Fruit fly (Drosophila melanogaster) whole organism, embryonic: ENCODE results near the gene NdufA3.

Experiments used
- Adf1 ChIP-seq: fragments of 200-800 bp; sonication (Bioruptor generic); IDR thresholded peaks from 2 replicates; pipeline ENCODE4 v1.3.6; 2022; ENCODE audit warnings: missing biosample characterization, missing genetic modification characterization
- Antp ChIP-seq: fragments of 200-800 bp; sonication (Bioruptor generic); optimal IDR thresholded peaks from 3 replicates; lab custom pipeline; 2016; ENCODE audit warnings: missing biosample characterization, missing genetic modification characterization
- BEAF-32 ChIP-seq: fragments of 200-800 bp; sonication (Bioruptor generic); optimal IDR thresholded peaks from 3 replicates; lab custom pipeline; 2017; ENCODE audit warnings: missing biosample characterization, missing genetic modification characterization, mild to moderate bottlenecking, moderate library complexity, missing genetic modification reagents
- CG10267 ChIP-seq: fragments of 200-800 bp; sonication (Bioruptor generic); optimal IDR thresholded peaks from 2 replicates; lab custom pipeline; 2018; ENCODE audit warnings: missing biosample characterization, mild to moderate bottlenecking, missing genetic modification characterization, moderate library complexity
- CG10959 ChIP-seq: fragments of 200-800 bp; sonication (Bioruptor generic); IDR thresholded peaks from 2 replicates; pipeline ENCODE4 v1.3.6; 2022; ENCODE audit warnings: missing biosample characterization, missing genetic modification characterization
- CG14441 ChIP-seq: fragments of 200-800 bp; sonication (Bioruptor generic); IDR thresholded peaks from 2 replicates; pipeline ENCODE4 v1.3.6; 2022; ENCODE audit warnings: missing biosample characterization, missing genetic modification characterization
- CG14710 ChIP-seq: fragments of 200-800 bp; sonication (Bioruptor generic); optimal IDR thresholded peaks from 3 replicates; lab custom pipeline; 2019; ENCODE audit warnings: missing biosample characterization, mild to moderate bottlenecking, missing genetic modification characterization, moderate library complexity
- CG15514 ChIP-seq: fragments of 200-800 bp; sonication (Bioruptor generic); optimal IDR thresholded peaks from 3 replicates; lab custom pipeline; 2017; ENCODE audit warnings: missing biosample characterization, missing genetic modification characterization, mild to moderate bottlenecking, moderate library complexity, missing genetic modification reagents
- CG15601 ChIP-seq: fragments of 200-800 bp; sonication (Bioruptor generic); optimal IDR thresholded peaks from 3 replicates; lab custom pipeline; 2019; ENCODE audit warnings: missing biosample characterization, mild to moderate bottlenecking, missing genetic modification characterization, moderate library complexity
- CG17359 ChIP-seq: fragments of 200-800 bp; sonication (Bioruptor generic); optimal IDR thresholded peaks from 3 replicates; lab custom pipeline; 2018; ENCODE audit warnings: missing biosample characterization, mild to moderate bottlenecking, missing genetic modification characterization, moderate library complexity
- CG17385 ChIP-seq: fragments of 200-800 bp; sonication (Bioruptor generic); optimal IDR thresholded peaks from 3 replicates; lab custom pipeline; 2018; ENCODE audit warnings: missing biosample characterization, mild to moderate bottlenecking, missing genetic modification characterization
- CG17612 ChIP-seq: fragments of 200-800 bp; sonication (Bioruptor generic); IDR thresholded peaks from 2 replicates; pipeline ENCODE4 v1.3.6; 2022; ENCODE audit warnings: missing biosample characterization, missing genetic modification characterization
- CG17829 ChIP-seq: fragments of 200-800 bp; optimal IDR thresholded peaks from 2 replicates; lab custom pipeline; 2019; ENCODE audit warnings: missing biosample characterization, mild to moderate bottlenecking, missing genetic modification characterization, moderate library complexity
- CG2116 ChIP-seq: fragments of 200-800 bp; sonication (Bioruptor generic); optimal IDR thresholded peaks from 3 replicates; lab custom pipeline; 2018; ENCODE audit warnings: missing biosample characterization, mild to moderate bottlenecking, missing genetic modification characterization
- CG2120 ChIP-seq: fragments of 200-800 bp; sonication (Bioruptor generic); optimal IDR thresholded peaks from 3 replicates; lab custom pipeline; 2016; ENCODE audit warnings: missing biosample characterization, missing genetic modification characterization
- CG2712 ChIP-seq: fragments of 200-800 bp; optimal IDR thresholded peaks from 3 replicates; lab custom pipeline; 2019; ENCODE audit warnings: missing biosample characterization, mild to moderate bottlenecking, missing genetic modification characterization, moderate library complexity
- CG31365 ChIP-seq: fragments of 200-800 bp; sonication (Bioruptor generic); optimal IDR thresholded peaks from 2 replicates; lab custom pipeline; 2018; ENCODE audit warnings: missing biosample characterization, mild to moderate bottlenecking, missing genetic modification characterization
- CG3838 ChIP-seq: fragments of 200-800 bp; sonication (Bioruptor generic); optimal IDR thresholded peaks from 3 replicates; lab custom pipeline; 2016; ENCODE audit warnings: missing biosample characterization, missing genetic modification characterization
- CG4617 ChIP-seq: fragments of 200-800 bp; sonication (Bioruptor generic); optimal IDR thresholded peaks from 3 replicates; lab custom pipeline; 2016; ENCODE audit warnings: missing biosample characterization, missing genetic modification characterization, borderline replicate concordance
- CG6689 ChIP-seq: fragments of 200-800 bp; sonication (Bioruptor generic); IDR thresholded peaks from 2 replicates; pipeline ENCODE4 v1.3.6; 2022; ENCODE audit warnings: missing biosample characterization, missing genetic modification characterization
- CG7357 ChIP-seq: fragments of 200-800 bp; sonication (Bioruptor generic); IDR thresholded peaks from 3 replicates; pipeline ENCODE4 v1.3.6; 2022; ENCODE audit warnings: missing biosample characterization, missing genetic modification characterization
- CG8281 ChIP-seq: fragments of 200-800 bp; sonication (Bioruptor generic); optimal IDR thresholded peaks from 2 replicates; lab custom pipeline; 2018; ENCODE audit warnings: missing biosample characterization, mild to moderate bottlenecking, missing genetic modification characterization, moderate library complexity
- CG8924 ChIP-seq: fragments of 200-800 bp; optimal IDR thresholded peaks from 3 replicates; lab custom pipeline; 2019; ENCODE audit warnings: missing biosample characterization, mild to moderate bottlenecking, missing genetic modification characterization, moderate library complexity
- CG9797 ChIP-seq: fragments of 200-800 bp; sonication (Bioruptor generic); optimal IDR thresholded peaks from 3 replicates; lab custom pipeline; 2018; ENCODE audit warnings: missing biosample characterization, mild to moderate bottlenecking, missing genetic modification characterization
- CTCF ChIP-seq: fragments of 200-800 bp; sonication (Bioruptor generic); optimal IDR thresholded peaks from 2 replicates; lab custom pipeline; 2017; ENCODE audit warnings: missing biosample characterization, mild to moderate bottlenecking, missing genetic modification characterization, moderate library complexity
- Dek ChIP-seq: fragments of 200-800 bp; sonication (Bioruptor generic); optimal IDR thresholded peaks from 3 replicates; lab custom pipeline; 2019; ENCODE audit warnings: missing biosample characterization, mild to moderate bottlenecking, missing genetic modification characterization, moderate library complexity
- Dp ChIP-seq: fragments of 200-800 bp; sonication (Bioruptor generic); optimal IDR thresholded peaks from 2 replicates; lab custom pipeline; 2018; ENCODE audit warnings: missing biosample characterization, mild to moderate bottlenecking, missing genetic modification characterization, moderate library complexity
- Ets65A ChIP-seq: fragments of 200-800 bp; sonication (Bioruptor generic); peaks from one replicate; lab custom pipeline; 2016; ENCODE audit warnings: missing biosample characterization, missing genetic modification characterization
- HmgZ ChIP-seq: fragments of 200-800 bp; sonication (Bioruptor generic); optimal IDR thresholded peaks from 2 replicates; lab custom pipeline; 2018; ENCODE audit warnings: missing biosample characterization, mild to moderate bottlenecking, missing genetic modification characterization
- Hr39 ChIP-seq: fragments of >200 bp; optimal IDR thresholded peaks from 2 replicates; lab custom pipeline; 2017
- Lpt ChIP-seq: fragments of >200 bp; optimal IDR thresholded peaks from 2 replicates; lab custom pipeline; 2018; ENCODE audit warnings: missing biosample characterization, missing genetic modification characterization
- MESR4 ChIP-seq: fragments of 200-800 bp; sonication (Bioruptor generic); optimal IDR thresholded peaks from 2 replicates; lab custom pipeline; 2018; ENCODE audit warnings: missing biosample characterization, mild to moderate bottlenecking, missing genetic modification characterization, moderate library complexity
- Myb ChIP-seq: fragments of 200-800 bp; sonication (Bioruptor generic); optimal IDR thresholded peaks from 2 replicates; lab custom pipeline; 2016; ENCODE audit warnings: missing biosample characterization, missing genetic modification characterization
- Sin3A ChIP-seq: fragments of >200 bp; optimal IDR thresholded peaks from 2 replicates; lab custom pipeline; 2018
- Trl ChIP-seq, 3 experiments: fragments of >200 bp in 2 of 3; fragments of 200-800 bp in 1 of 3; sonication (Bioruptor generic) in 1 of 3; optimal IDR thresholded peaks; 2 replicates in 1 of 3; 3 replicates in 2 of 3; lab custom pipeline; 2016 to 2017; ENCODE audit warnings: missing biosample characterization in 1 of 3, missing genetic modification characterization in 1 of 3
- YL-1 ChIP-seq: fragments of 200-800 bp; sonication (Bioruptor generic); optimal IDR thresholded peaks from 3 replicates; lab custom pipeline; 2017; ENCODE audit warnings: missing biosample characterization, mild to moderate bottlenecking, missing genetic modification characterization
- ap ChIP-seq: fragments of 200-800 bp; sonication (Bioruptor generic); IDR thresholded peaks from 2 replicates; pipeline ENCODE4 v1.3.6; 2022; ENCODE audit warnings: missing biosample characterization, missing genetic modification characterization
- ara ChIP-seq: fragments of 200-800 bp; sonication (Bioruptor generic); IDR thresholded peaks from 2 replicates; pipeline ENCODE4 v1.3.6; 2022; ENCODE audit warnings: missing biosample characterization, missing genetic modification characterization
- croc ChIP-seq: fragments of 200-800 bp; sonication (Bioruptor generic); conservative IDR thresholded peaks from 3 replicates; pipeline ENCODE4 v1.3.6; 2022; ENCODE audit warnings: missing biosample characterization, missing genetic modification characterization
- grau ChIP-seq: fragments of 200-800 bp; optimal IDR thresholded peaks from 3 replicates; lab custom pipeline; 2019; ENCODE audit warnings: missing biosample characterization, mild to moderate bottlenecking, missing genetic modification characterization, moderate library complexity
- grn ChIP-seq: fragments of 200-800 bp; sonication (Bioruptor generic); optimal IDR thresholded peaks from 3 replicates; lab custom pipeline; 2017; ENCODE audit warnings: missing biosample characterization, missing genetic modification characterization
- hbn ChIP-seq: fragments of 200-800 bp; sonication (Bioruptor generic); IDR thresholded peaks from 2 replicates; pipeline ENCODE4 v1.3.6; 2022; ENCODE audit warnings: missing biosample characterization, missing genetic modification characterization; ENCODE audit not compliant: partially characterized antibody
- kay ChIP-seq: fragments of 200-800 bp; sonication (Bioruptor generic); optimal IDR thresholded peaks from 2 replicates; lab custom pipeline; 2016; ENCODE audit warnings: missing biosample characterization, missing genetic modification characterization
- nmo ChIP-seq: fragments of 200-800 bp; sonication (Bioruptor generic); optimal IDR thresholded peaks from 2 replicates; lab custom pipeline; 2018; ENCODE audit warnings: missing biosample characterization, mild to moderate bottlenecking, missing genetic modification characterization, moderate library complexity
- otp ChIP-seq: fragments of 200-800 bp; sonication (Bioruptor generic); IDR thresholded peaks from 3 replicates; pipeline ENCODE4, ENCODE4 v1.3.6; 2022; ENCODE audit warnings: missing biosample characterization, missing genetic modification characterization
- p53 ChIP-seq: fragments of 200-800 bp; sonication (Bioruptor generic); optimal IDR thresholded peaks from 2 replicates; lab custom pipeline; 2016; ENCODE audit warnings: missing biosample characterization, missing genetic modification characterization
- phol ChIP-seq: fragments of 200-800 bp; sonication (Bioruptor generic); optimal IDR thresholded peaks from 3 replicates; lab custom pipeline; 2018; ENCODE audit warnings: missing biosample characterization, mild to moderate bottlenecking, missing genetic modification characterization, moderate library complexity
- row ChIP-seq: fragments of 200-800 bp; sonication (Bioruptor generic); IDR thresholded peaks from 3 replicates; pipeline ENCODE4 v1.3.6; 2022; ENCODE audit warnings: missing biosample characterization, missing genetic modification characterization
- sens ChIP-seq: fragments of 200-800 bp; sonication (Bioruptor generic); peaks from one replicate; lab custom pipeline; 2016; ENCODE audit warnings: missing biosample characterization, missing genetic modification characterization
- sisA ChIP-seq: fragments of 200-800 bp; sonication (Bioruptor generic); IDR thresholded peaks from 2 replicates; pipeline ENCODE4 v1.3.6; 2022; ENCODE audit warnings: missing biosample characterization, missing genetic modification characterization
- stc ChIP-seq: fragments of 200-800 bp; sonication (Bioruptor generic); IDR thresholded peaks from 2 replicates; pipeline ENCODE4 v1.3.6; 2022; ENCODE audit warnings: missing biosample characterization, missing genetic modification characterization
- sug ChIP-seq: fragments of 200-800 bp; optimal IDR thresholded peaks from 2 replicates; lab custom pipeline; 2019; ENCODE audit warnings: missing biosample characterization, mild to moderate bottlenecking, missing genetic modification characterization, moderate library complexity

The NdufA3 gene

DNA sequence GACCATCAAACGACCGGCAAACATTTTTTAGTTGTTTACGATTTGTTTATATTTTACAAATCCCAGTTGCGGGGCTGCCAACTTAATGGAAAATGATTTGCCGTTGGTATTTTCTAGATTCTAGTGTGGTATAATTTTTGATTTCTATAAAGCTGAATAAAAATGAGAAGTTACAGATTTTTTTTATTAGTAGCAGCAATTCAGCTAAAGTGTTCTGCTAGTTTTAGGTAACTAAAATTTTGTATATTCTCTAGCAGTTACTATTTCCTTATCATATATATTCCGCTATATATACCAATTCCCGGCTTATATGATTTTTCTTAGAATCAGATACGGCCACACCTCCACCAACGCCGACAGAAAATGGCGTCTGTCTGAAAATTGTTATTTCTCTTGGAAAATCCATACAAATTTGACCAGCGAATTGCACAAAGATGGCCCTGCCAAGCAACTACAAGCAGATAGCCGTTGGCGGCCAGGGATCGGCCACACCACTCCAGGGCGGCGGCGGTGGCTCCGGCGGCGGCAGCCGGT lies 10.8 kb downstream of the NdufA3 start, which contains the start of the genes fh and Bap111 (continued):
- TF ChIP-seq CG15514 (GFP tag; lab: Kevin White, UChicago) (peak; percentile 12), p53 (no peak), CG4617 (peak; percentile 22), CG14441 (GFP tag; lab: Robert Waterston, UW) (no peak), stc (GFP tag; lab: Robert Waterston, UW) (no peak), hbn (GFP tag; lab: Robert Waterston, UW) (no peak), Ets65A (no peak), Myb (GFP tag; lab: Kevin White, UChicago) (peak; percentile 23), MESR4 (GFP tag; lab: Kevin White, UChicago) (peak; percentile 72), CG14710 (tag; lab: Kevin White, UChicago) (peak; percentile 59), croc (GFP tag; lab: Robert Waterston, UW) (no peak), CG31365 (tag; lab: Kevin White, UChicago) (no peak), CG17385 (no peak), CG17612 (no peak), phol (tag; lab: Kevin White, UChicago) (peak; percentile 96), CG15601 (tag; lab: Kevin White, UChicago) (peak; percentile 7), sisA (GFP tag; lab: Robert Waterston, UW) (no peak), CG9797 (GFP tag; lab: Kevin White, UChicago) (peak; percentile 78), Adf1 (GFP tag; lab: Robert Waterston, UW) (no peak), ara (GFP tag; lab: Robert Waterston, UW) (no peak), HmgZ (peak; percentile 18), Hr39 (no peak), otp (GFP tag; lab: Robert Waterston, UW) (no peak), Dek (tag; lab: Kevin White, UChicago) (no peak), CG7357 (no peak), CG17359 (tag; lab: Kevin White, UChicago) (no peak), CG8281 (tag; lab: Kevin White, UChicago) (no peak), Sin3A (lab: Kevin White, UChicago) (peak; percentile 16), YL-1 (GFP tag; lab: Kevin White, UChicago) (peak; percentile 72), CG3838 (GFP tag; lab: Kevin White, UChicago) (no peak), Antp (GFP tag; lab: Kevin White, UChicago) (no peak), ap (GFP tag; lab: Robert Waterston, UW) (no peak), CTCF (GFP tag; lab: Kevin White, UChicago) (peak; percentile 17), sug (tag; lab: Kevin White, UChicago) (peak; percentile 7), grn (GFP tag; lab: Kevin White, UChicago) (no peak), CG10959 (GFP tag; lab: Robert Waterston, UW) (no peak), row (GFP tag; lab: Robert Waterston, UW) (peak; percentile 25; the same call in 1 of the 3 replicates), CG10267 (tag; lab: Kevin White, UChicago) (peak; percentile 84), BEAF-32 (GFP tag; lab: Kevin White, UChicago) (peak; percentile 42), nmo (peak; percentile 38), Lpt (GFP tag; lab: Kevin White, UChicago) (no peak), Dp (GFP tag; lab: Kevin White, UChicago) (peak; percentile 22), grau (peak; percentile 19), kay (no peak), CG2712 (tag; lab: Kevin White, UChicago) (peak; percentile 42), Trl (optimal IDR thresholded peaks at IDR 0.05; lab: Kevin White, UChicago) (no peak), Trl (GFP tag; optimal IDR thresholded peaks at IDR 0.05; lab: Kevin White, UChicago) (no peak), CG2116 (GFP tag; lab: Kevin White, UChicago) (peak; percentile 22), sens (GFP tag; lab: Kevin White, UChicago) (peak; percentile 90), CG2120 (GFP tag; lab: Kevin White, UChicago) (peak; percentile 9), CG6689 (GFP tag; lab: Robert Waterston, UW) (no peak), CG8924 (tag; lab: Kevin White, UChicago) (peak; percentile 27), CG17829 (tag; lab: Kevin White, UChicago) (peak; percentile 19)
